Worm (Caenorhabditis elegans) whole organism, L4/young adult: ENCODE measurements around the gene T28C6.3.
"Not testable (repeated sequence)": the region's sequence is repeated elsewhere in the genome, so short reads cannot be mapped to it uniquely, and the experiment has no call there.

ENCODE experiments used
- W03F9.2 ChIP-seq: fragments of 150-350 bp; optimal IDR thresholded peaks from 2 replicates; lab custom pipeline; 2014; ENCODE audit warnings: missing biosample characterization, missing genetic modification characterization
- dao-5 ChIP-seq: sonication (generic microtip); optimal IDR thresholded peaks from 2 replicates; lab custom pipeline; 2016; ENCODE audit warnings: missing genotype, missing genetic modification characterization, moderate library complexity, missing compliant biosample characterization
- him-1 ChIP-seq: sonication (generic microtip); optimal IDR thresholded peaks from 2 replicates; lab custom pipeline; 2016; ENCODE audit warnings: missing genotype, missing genetic modification reagents, missing genetic modification characterization, missing compliant biosample characterization

T28C6.3 gene

DNA sequence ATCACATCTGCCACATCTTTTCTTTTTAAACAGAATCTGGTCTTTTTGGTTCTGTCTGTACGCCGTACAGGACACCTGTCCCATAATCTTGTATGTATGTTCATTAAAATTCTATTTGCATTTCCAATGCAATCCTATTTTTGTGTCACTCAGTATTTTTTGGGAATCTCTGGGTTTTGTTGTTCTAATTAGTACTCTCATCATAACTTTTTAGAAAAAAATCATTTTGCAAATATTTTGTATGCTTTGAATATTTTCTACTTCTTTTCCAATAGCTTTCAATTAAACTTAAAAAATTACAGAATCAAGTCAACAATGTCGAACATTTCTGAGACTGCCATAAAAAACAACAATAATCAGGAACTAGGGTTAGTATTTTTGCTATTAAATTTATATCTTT, at the start of gene T28C6.3:
Gene T28C6.3, plus strand, starts transcription at position 301 of the 400 bp plus-strand sequence.
- no peak for TF ChIP-seq W03F9.2 (tag; lab: Kevin White, UChicago)
- TF ChIP-seq dao-5 (tag; lab: Kevin White, UChicago) = no peak

DNA sequence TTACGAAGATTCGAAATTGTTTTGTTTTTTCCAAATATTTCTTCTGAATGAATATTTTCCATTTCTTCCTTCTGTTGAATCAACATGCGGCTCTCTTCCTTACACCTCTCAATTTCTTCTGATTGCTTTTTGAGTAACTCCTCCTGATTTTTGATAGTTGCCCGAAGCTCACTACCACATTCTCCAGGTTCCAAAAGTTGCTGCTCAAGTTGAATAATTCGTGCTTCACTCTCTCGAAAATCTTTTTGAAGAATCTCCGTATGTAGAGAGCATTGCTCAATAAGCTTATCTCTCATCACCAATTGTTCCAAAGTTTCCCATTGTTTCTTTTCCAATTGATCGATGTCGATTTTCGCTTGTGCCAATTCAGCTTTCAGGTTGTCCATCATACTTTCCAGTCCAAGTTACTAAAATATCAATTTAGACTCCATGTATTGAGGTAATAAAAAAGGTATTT, 47.3 kb upstream of the T28C6.3 start, which contains the start of gene F20C5.6:
Gene F20C5.6, minus strand, starts transcription at position 407 of the 457 bp plus-strand sequence.
- TF ChIP-seq him-1 (tag; lab: Kevin White, UChicago) = no peak
- TF ChIP-seq dao-5 (tag; lab: Kevin White, UChicago) = no peak

DNA sequence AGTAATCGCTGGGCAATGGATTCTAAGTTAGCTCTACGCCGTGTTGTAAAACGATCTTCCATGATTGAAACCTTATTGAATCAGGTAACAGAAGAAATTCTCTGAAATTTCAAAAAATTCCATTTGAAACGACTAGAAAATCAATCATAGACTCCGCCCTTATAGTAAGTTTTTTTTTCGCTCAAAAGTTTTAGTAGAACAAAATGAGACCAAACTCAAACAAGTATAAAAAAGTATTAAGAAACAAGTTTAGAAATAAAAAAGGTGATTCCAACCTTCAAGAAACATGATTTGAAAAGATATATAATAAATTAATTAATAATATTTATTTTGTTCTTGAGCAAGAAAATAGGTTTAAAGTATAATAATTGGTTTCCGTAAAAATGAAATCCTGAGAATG, 42.1 kb upstream of the T28C6.3 start, which contains the start of gene C33D9.6:
Gene C33D9.6, minus strand, starts transcription at position 101 of the 400 bp plus-strand sequence.
- no peak for TF ChIP-seq W03F9.2 (tag; lab: Kevin White, UChicago)
- no peak for TF ChIP-seq dao-5 (tag; lab: Kevin White, UChicago)
- TF ChIP-seq him-1 (tag; lab: Kevin White, UChicago) = no peak

DNA sequence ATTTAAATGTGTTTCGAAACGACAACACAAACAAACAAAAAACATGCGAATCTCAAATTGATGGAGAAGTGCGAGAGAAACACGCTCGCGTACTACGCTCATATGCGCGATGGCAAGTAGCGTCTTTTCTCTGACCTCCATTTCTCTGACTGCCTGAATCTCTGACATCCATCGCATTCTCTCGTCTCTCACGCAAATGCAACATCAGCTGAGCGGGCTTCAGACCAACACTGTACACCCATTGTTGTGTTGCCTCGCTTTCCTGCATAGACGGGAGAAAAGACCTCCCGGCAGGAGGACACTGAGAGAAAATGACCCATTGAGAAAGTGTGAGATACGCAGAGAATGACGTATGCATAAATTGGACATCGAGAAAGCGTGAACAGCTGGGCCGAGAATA, 38.0 kb upstream of the T28C6.3 start:
- TF ChIP-seq him-1 (tag; lab: Kevin White, UChicago) (no peak), W03F9.2 (tag; lab: Kevin White, UChicago) (no peak), dao-5 (tag; lab: Kevin White, UChicago) (no peak)

DNA sequence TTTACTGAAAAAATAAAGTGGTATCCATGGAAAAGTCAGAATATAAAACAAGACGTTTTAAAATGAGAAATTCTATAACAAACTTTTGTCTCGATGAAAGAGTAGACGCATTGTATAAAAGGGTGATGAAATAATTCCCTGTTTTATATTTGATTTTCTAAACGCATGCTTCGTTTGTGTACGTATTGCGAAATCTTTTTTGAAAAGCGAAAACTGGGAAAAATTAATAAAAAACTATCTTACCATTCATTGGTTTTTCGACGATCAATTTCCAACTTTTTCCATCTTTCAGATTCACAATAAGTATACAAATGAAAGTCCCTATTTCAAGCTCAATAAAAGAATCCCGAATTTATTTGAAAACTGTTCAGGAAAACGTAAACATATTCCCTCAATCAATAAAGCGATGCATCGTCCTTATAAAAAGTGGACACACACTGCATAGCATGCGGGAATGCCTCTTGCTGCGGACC, 35.2 kb upstream of the T28C6.3 start, which contains the start of gene C33D9.13:
Gene C33D9.13, minus strand, starts transcription at position 423 of the 473 bp plus-strand sequence.
- TF ChIP-seq dao-5 (tag; lab: Kevin White, UChicago) = no peak
- TF ChIP-seq him-1 (tag; lab: Kevin White, UChicago) = no peak

DNA sequence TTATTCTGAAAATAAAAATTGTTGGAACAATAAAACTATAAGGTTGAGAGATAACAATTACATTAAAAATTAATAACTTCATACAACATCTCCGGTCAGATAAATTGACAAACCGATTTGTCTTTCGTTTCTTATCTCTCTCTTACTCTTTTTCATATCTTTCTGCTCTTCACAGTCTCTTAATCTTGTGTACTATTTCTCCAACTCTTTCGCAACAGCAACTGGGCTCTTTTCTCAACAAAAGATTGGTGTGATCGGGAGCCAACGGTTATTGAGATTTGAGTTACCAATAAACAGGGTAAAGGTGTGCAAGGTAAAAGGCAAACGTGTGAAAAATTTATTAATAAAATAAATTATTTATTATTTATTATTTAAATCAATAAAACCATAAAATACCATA, 33.5 kb upstream of the T28C6.3 start, which contains the start of gene C33D9.8:
Gene C33D9.8, minus strand, starts transcription at position 99 of the 400 bp plus-strand sequence.
- no peak for TF ChIP-seq him-1 (tag; lab: Kevin White, UChicago)
- TF ChIP-seq W03F9.2 (tag; lab: Kevin White, UChicago) = no peak
- no peak for TF ChIP-seq dao-5 (tag; lab: Kevin White, UChicago)

DNA sequence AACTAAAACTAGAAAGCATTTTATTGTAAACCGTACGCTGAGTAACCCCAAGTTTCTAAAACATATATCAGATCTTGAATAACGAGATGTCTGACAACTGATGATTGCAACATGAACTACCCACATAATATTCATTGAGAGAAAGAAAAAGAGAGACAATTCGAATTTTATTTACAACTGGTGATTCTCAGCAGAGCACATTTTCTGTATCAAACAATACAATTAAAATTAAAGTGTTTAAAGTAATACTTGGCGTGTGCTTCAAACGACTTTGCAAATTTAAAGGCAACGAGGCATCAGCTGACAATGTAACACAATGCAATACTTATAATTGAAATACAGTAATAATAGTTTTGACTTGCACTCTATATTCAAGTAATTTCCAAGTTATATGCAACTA, 32.1 kb upstream of the T28C6.3 start, which contains the start of gene C33D9.10:
Gene C33D9.10, minus strand, starts transcription at position 101 of the 400 bp plus-strand sequence.
- TF ChIP-seq W03F9.2, dao-5, him-1 (tag; lab: Kevin White, UChicago): not testable (repeated sequence)

DNA sequence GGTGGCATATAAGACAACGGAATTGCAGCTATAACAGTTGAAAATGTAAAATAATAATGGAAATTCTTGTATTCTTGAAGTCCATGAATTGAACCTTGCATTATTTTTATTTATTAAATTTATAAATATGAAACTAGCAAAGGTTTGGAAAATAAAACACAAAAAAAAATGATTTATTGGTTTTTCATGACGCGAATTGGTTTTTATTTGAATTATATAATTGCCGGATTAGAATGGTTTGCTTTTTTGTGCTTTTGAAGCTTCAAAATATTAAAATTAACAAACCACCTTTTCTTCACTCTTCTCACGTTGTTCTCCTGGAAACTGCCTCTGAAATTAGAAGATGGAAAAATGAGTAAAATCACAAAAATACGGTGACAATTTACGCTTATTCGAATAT, 30.0 kb upstream of the T28C6.3 start, which contains the start of gene sru-35:
Gene sru-35, minus strand, starts transcription at position 101 of the 400 bp plus-strand sequence.
- TF ChIP-seq him-1 (tag; lab: Kevin White, UChicago) = no peak
- TF ChIP-seq dao-5 (tag; lab: Kevin White, UChicago) = no peak
- no peak for TF ChIP-seq W03F9.2 (tag; lab: Kevin White, UChicago)

DNA sequence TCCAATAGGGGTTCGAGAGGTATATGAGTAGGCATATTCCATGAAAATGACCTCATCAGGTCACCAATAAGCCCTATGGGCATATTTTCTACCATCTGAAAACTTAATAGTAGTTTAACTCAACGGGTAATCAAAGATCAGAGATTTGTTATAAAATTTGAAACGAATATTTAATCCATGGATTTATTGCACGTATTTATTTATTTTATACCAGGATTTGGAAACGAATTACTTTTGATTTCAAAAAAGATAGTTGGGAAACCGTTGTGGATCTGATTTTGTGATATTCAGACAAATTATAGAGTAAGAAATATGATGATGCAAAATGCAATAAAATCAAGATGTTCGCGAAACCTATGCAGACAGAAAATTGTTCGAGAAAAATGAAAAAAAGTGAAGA, 27.3 kb upstream of the T28C6.3 start, which contains the start of gene C33D9.3:
Gene C33D9.3, minus strand, starts transcription at position 101 of the 400 bp plus-strand sequence.
- TF ChIP-seq W03F9.2 (tag; lab: Kevin White, UChicago) (no peak), him-1 (tag; lab: Kevin White, UChicago) (no peak), dao-5 (tag; lab: Kevin White, UChicago) (no peak)

DNA sequence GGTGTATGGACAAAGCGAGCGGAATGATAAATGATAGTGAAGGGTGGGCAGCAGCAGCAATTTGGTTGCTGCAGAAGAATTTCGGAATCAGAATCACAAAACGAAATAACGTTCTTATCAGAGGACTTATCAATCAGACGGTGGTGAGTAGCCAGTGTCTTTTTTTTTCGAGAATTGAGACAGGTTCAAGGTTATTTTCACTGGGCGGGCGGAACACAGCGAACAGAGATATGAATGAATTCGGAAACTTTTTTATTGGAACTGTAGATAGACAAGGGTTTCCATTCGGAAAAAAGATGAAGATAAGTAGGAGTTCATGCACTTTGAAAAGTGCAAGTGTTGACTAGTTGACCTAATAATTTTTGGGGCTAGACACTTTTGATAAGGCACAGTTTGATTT, 26.9 kb upstream of the T28C6.3 start:
- peak; percentile 39 for TF ChIP-seq W03F9.2 (tag; lab: Kevin White, UChicago)
- no peak for TF ChIP-seq dao-5 (tag; lab: Kevin White, UChicago)

DNA sequence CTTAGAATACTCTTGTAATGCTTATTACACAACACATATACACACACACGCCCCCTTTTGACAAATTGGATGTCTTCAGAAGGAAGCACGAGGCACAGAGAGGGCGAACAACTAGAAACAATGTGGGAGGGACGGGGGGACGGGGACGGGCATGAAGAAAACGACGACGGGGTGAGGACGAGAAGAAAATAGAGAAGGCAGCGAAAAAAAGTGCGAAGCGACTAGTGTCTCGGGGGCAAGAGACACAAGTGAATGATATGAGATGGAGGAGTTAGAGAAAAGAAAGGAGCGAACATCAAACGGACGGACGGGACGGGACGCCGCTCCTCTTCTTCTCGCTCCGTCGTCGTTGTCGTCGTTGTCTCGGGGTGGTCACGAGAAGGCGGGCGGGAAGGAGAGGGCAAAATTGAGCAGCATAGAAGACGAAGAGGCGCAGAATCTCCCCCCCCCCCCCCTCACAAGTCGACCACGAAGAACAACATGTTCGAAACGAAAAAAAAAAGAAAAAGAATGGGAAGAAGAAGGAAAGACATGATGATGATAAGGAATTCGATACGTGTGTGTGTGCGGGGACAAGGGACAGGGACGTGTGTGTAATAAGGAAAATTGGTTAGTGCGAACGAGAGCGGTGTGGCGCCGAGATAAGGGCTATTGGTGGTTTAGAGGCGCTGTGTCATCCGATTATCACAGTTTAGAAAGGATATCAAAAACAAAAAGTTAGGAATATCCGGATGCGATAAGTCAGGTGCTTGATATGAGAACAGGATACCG, 25.1 kb upstream of the T28C6.3 start:
- TF ChIP-seq him-1 (tag; lab: Kevin White, UChicago) = peak; percentile 90
- peak; percentile 67 for TF ChIP-seq W03F9.2 (tag; lab: Kevin White, UChicago)
- TF ChIP-seq dao-5 (tag; lab: Kevin White, UChicago) = no peak

DNA sequence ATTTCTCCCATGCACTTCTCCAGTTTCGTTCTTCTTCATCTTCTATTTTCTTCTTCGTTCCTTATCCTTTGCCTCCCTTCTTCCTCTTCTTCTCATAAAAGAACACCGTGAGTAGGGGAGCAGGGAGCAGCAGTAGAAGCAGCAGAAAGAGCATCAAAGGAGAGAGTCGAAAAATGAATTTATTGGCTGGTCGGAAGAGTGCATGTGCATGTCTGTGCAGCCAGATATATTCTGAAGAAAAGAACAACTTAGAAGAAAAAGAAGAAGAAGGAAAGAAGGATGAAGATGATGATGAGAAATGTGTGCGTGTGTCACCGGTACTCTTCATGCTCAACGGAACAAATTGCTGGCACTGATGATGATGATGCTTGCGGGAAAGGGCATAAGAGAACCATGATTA, 23.9 kb upstream of the T28C6.3 start:
- no peak for TF ChIP-seq dao-5 (tag; lab: Kevin White, UChicago)
- peak; percentile 73 for TF ChIP-seq him-1 (tag; lab: Kevin White, UChicago)

DNA sequence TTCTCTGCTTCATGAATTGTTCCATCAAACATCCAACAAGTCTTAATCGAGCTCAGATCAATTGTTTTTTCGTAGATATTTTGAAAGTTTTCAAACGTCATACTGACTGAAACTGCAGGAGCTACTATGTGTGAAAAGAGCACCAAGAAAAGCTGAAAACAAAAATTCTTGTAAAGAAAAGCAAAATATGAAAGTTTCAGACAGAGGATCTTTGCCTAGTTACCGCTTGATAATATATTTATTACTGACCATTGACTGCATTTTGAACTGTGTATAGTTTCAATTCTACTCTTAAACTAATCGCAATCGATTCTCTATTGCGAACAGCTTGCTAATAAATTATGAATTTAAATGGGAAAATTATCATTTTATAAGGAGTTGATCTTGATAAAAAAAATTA, 21.9 kb upstream of the T28C6.3 start, which contains the start of gene clec-182:
Gene clec-182, minus strand, starts transcription at position 101 of the 400 bp plus-strand sequence.
- no peak for TF ChIP-seq dao-5 (tag; lab: Kevin White, UChicago)
- TF ChIP-seq W03F9.2 (tag; lab: Kevin White, UChicago) = no peak
- no peak for TF ChIP-seq him-1 (tag; lab: Kevin White, UChicago)
